Fruit fly (Drosophila melanogaster) whole organism: ENCODE data around the gene msi.

Experiments
- Dll ChIP-seq: fragments of >200 bp; optimal IDR thresholded peaks from 2 replicates; lab custom pipeline; 2017
- EcR ChIP-seq, 2 experiments: fragments of >200 bp; optimal IDR thresholded peaks; 2 replicates each; lab custom pipeline; 2017; ENCODE audit warnings: missing biosample characterization in 2 of 2, missing genetic modification characterization in 2 of 2, missing genetic modification reagents in 2 of 2
- usp ChIP-seq: fragments of >200 bp; optimal IDR thresholded peaks from 2 replicates; lab custom pipeline; 2017; ENCODE audit warnings: missing biosample characterization, missing genetic modification characterization, mixed read lengths

dm6 chr3R:25587708-25588107 lies 71.8 kb downstream of the msi start:
- TF ChIP-seq usp (no peak), Dll (lab: Kevin White, UChicago) (no peak), EcR (GFP tag; optimal IDR thresholded peaks at IDR 0.05; lab: Kevin White, UChicago) (no peak)
